Fruit fly (Drosophila melanogaster) whole organism, embryonic: ENCODE data around the gene GstO2.

ENCODE experiments used
- Asciz ChIP-seq: fragments of 200-800 bp; sonication (Bioruptor generic); optimal IDR thresholded peaks from 2 replicates; lab custom pipeline; 2017; ENCODE audit warnings: missing biosample characterization, mild to moderate bottlenecking, missing genetic modification characterization, missing genetic modification reagents
- Atf3 ChIP-seq: fragments of 200-800 bp; sonication (Bioruptor generic); optimal IDR thresholded peaks from 3 replicates; lab custom pipeline; 2016; ENCODE audit warnings: missing biosample characterization, missing genetic modification characterization
- Awh ChIP-seq: fragments of 200-800 bp; sonication (Bioruptor generic); IDR thresholded peaks from 2 replicates; pipeline ENCODE4, ENCODE4 v1.3.6; 2022; ENCODE audit warnings: missing biosample characterization, missing genetic modification characterization
- CG11696 ChIP-seq: fragments of 200-800 bp; sonication (Bioruptor generic); IDR thresholded peaks from 2 replicates; pipeline ENCODE4 v1.3.6; 2022; ENCODE audit warnings: missing biosample characterization, missing genetic modification characterization
- CG17186 ChIP-seq: fragments of 200-800 bp; sonication (Bioruptor generic); optimal IDR thresholded peaks from 3 replicates; lab custom pipeline; 2017; ENCODE audit warnings: missing biosample characterization, missing genetic modification reagents, missing genetic modification characterization
- CG17568 ChIP-seq: fragments of 200-800 bp; sonication (Bioruptor generic); optimal IDR thresholded peaks from 2 replicates; lab custom pipeline; 2018; ENCODE audit warnings: missing biosample characterization, mild to moderate bottlenecking, missing genetic modification characterization, moderate library complexity
- CG17802 ChIP-seq: fragments of 200-800 bp; sonication (Bioruptor generic); optimal IDR thresholded peaks from 2 replicates; lab custom pipeline; 2018; ENCODE audit warnings: missing biosample characterization, mild to moderate bottlenecking, missing genetic modification characterization, moderate library complexity
- CG1792 ChIP-seq: fragments of 200-800 bp; sonication (Bioruptor generic); optimal IDR thresholded peaks from 2 replicates; lab custom pipeline; 2016; ENCODE audit warnings: missing biosample characterization, missing genetic modification characterization
- CG18476 ChIP-seq: fragments of 200-800 bp; sonication (Bioruptor generic); optimal IDR thresholded peaks from 2 replicates; lab custom pipeline; 2016; ENCODE audit warnings: missing biosample characterization, mild to moderate bottlenecking, missing genetic modification characterization
- CG2678 ChIP-seq: fragments of 200-800 bp; sonication (Bioruptor generic); optimal IDR thresholded peaks from 3 replicates; lab custom pipeline; 2019; ENCODE audit warnings: missing biosample characterization, mild to moderate bottlenecking, missing genetic modification characterization, moderate library complexity
- CG2712 ChIP-seq: fragments of 200-800 bp; optimal IDR thresholded peaks from 3 replicates; lab custom pipeline; 2019; ENCODE audit warnings: missing biosample characterization, mild to moderate bottlenecking, missing genetic modification characterization, moderate library complexity
- CG3065 ChIP-seq: fragments of 200-800 bp; sonication (Bioruptor generic); optimal IDR thresholded peaks from 2 replicates; lab custom pipeline; 2016; ENCODE audit warnings: missing biosample characterization, missing genetic modification characterization
- CG3407 ChIP-seq: fragments of 200-800 bp; sonication (Bioruptor generic); optimal IDR thresholded peaks from 2 replicates; lab custom pipeline; 2018; ENCODE audit warnings: missing biosample characterization, mild to moderate bottlenecking, missing genetic modification characterization
- CG34422 ChIP-seq: fragments of 200-800 bp; sonication (Bioruptor generic); IDR thresholded peaks from 3 replicates; pipeline ENCODE4 v1.3.6; 2022; ENCODE audit warnings: missing biosample characterization, missing genetic modification characterization
- CG4328 ChIP-seq: fragments of 200-800 bp; sonication (Bioruptor generic); optimal IDR thresholded peaks from 3 replicates; lab custom pipeline; 2017; ENCODE audit warnings: missing biosample characterization, missing genetic modification reagents, missing genetic modification characterization
- CG4617 ChIP-seq: fragments of 200-800 bp; sonication (Bioruptor generic); optimal IDR thresholded peaks from 3 replicates; lab custom pipeline; 2016; ENCODE audit warnings: missing biosample characterization, missing genetic modification characterization, borderline replicate concordance
- CG4730 ChIP-seq: fragments of 200-800 bp; sonication (Bioruptor generic); IDR thresholded peaks from 2 replicates; pipeline ENCODE4 v1.3.6; 2022; ENCODE audit warnings: missing biosample characterization, missing genetic modification characterization
- CG6813 ChIP-seq: fragments of 200-800 bp; sonication (Bioruptor generic); optimal IDR thresholded peaks from 2 replicates; lab custom pipeline; 2017; ENCODE audit warnings: missing biosample characterization, missing genetic modification characterization, mild to moderate bottlenecking, moderate library complexity, missing genetic modification reagents
- CG7786 ChIP-seq: fragments of 200-800 bp; sonication (Bioruptor generic); optimal IDR thresholded peaks from 2 replicates; lab custom pipeline; 2016; ENCODE audit warnings: missing biosample characterization, missing genetic modification characterization
- CG8281 ChIP-seq: fragments of 200-800 bp; sonication (Bioruptor generic); optimal IDR thresholded peaks from 2 replicates; lab custom pipeline; 2018; ENCODE audit warnings: missing biosample characterization, mild to moderate bottlenecking, missing genetic modification characterization, moderate library complexity
- CoRest ChIP-seq: fragments of 200-800 bp; sonication (Bioruptor generic); optimal IDR thresholded peaks from 3 replicates; lab custom pipeline; 2018; ENCODE audit warnings: missing biosample characterization, mild to moderate bottlenecking, missing genetic modification characterization, moderate library complexity
- Dref ChIP-seq: fragments of 200-800 bp; sonication (Bioruptor generic); IDR thresholded peaks from 2 replicates; pipeline ENCODE4 v1.3.6; 2022; ENCODE audit warnings: missing biosample characterization, missing genetic modification characterization
- E2f1 ChIP-seq: fragments of 200-800 bp; sonication (Bioruptor generic); IDR thresholded peaks from 2 replicates; pipeline ENCODE4 v1.3.6; 2022; ENCODE audit warnings: missing biosample characterization, missing genetic modification characterization
- H2.0 ChIP-seq: fragments of 200-800 bp; sonication (Bioruptor generic); IDR thresholded peaks from 2 replicates; pipeline ENCODE4 v1.3.6; 2022; ENCODE audit warnings: missing biosample characterization, missing genetic modification characterization
- HLH54F ChIP-seq: fragments of 200-800 bp; sonication (Bioruptor generic); optimal IDR thresholded peaks from 3 replicates; lab custom pipeline; 2016; ENCODE audit warnings: missing biosample characterization, missing genetic modification characterization
- MTF-1 ChIP-seq: fragments of 200-800 bp; sonication (Bioruptor generic); optimal IDR thresholded peaks from 2 replicates; lab custom pipeline; 2018; ENCODE audit warnings: missing biosample characterization, mild to moderate bottlenecking, missing genetic modification characterization, borderline replicate concordance
- Nf-YB ChIP-seq: fragments of 200-800 bp; sonication (Bioruptor generic); optimal IDR thresholded peaks from 3 replicates; lab custom pipeline; 2019; ENCODE audit warnings: missing biosample characterization, mild to moderate bottlenecking, missing genetic modification characterization, moderate library complexity
- Oaz ChIP-seq: fragments of 200-800 bp; sonication (Bioruptor generic); IDR thresholded peaks from 2 replicates; pipeline ENCODE4 v1.3.6; 2022; ENCODE audit warnings: missing biosample characterization, missing genetic modification characterization
- Optix ChIP-seq: fragments of 200-800 bp; sonication (Bioruptor generic); IDR thresholded peaks from 3 replicates; pipeline ENCODE4 v1.3.6; 2022; ENCODE audit warnings: missing biosample characterization, missing genetic modification characterization
- PHDP ChIP-seq: fragments of 200-800 bp; sonication (Bioruptor generic); optimal IDR thresholded peaks from 3 replicates; lab custom pipeline; 2018; ENCODE audit warnings: missing biosample characterization, mild to moderate bottlenecking, missing genetic modification characterization, moderate library complexity
- Rfx ChIP-seq: fragments of 200-800 bp; sonication (Bioruptor generic); IDR thresholded peaks from 2 replicates; pipeline ENCODE4 v1.3.6; 2022; ENCODE audit warnings: missing biosample characterization, missing genetic modification characterization
- Rx ChIP-seq: fragments of 200-800 bp; sonication (Bioruptor generic); IDR thresholded peaks from 2 replicates; pipeline ENCODE4 v1.3.6; 2022; ENCODE audit warnings: missing biosample characterization, missing genetic modification characterization
- Six4 ChIP-seq: fragments of 200-800 bp; sonication (Bioruptor generic); optimal IDR thresholded peaks from 2 replicates; lab custom pipeline; 2016; ENCODE audit warnings: missing biosample characterization, missing genetic modification characterization
- Sry-β ChIP-seq: fragments of 200-800 bp; sonication (Bioruptor generic); optimal IDR thresholded peaks from 2 replicates; lab custom pipeline; 2018; ENCODE audit warnings: missing biosample characterization, mild to moderate bottlenecking, missing genetic modification characterization, moderate library complexity
- Taf1 ChIP-seq: fragments of 200-800 bp; sonication (Bioruptor generic); IDR thresholded peaks from 2 replicates; pipeline ENCODE4 v1.3.6; 2022; ENCODE audit warnings: missing biosample characterization, missing genetic modification characterization
- Tbp ChIP-seq: fragments of >200 bp; optimal IDR thresholded peaks from 2 replicates; lab custom pipeline; 2018; ENCODE audit warnings: missing biosample characterization, missing genetic modification characterization
- Xbp1 ChIP-seq: fragments of 200-800 bp; sonication (Bioruptor generic); optimal IDR thresholded peaks from 3 replicates; lab custom pipeline; 2016; ENCODE audit warnings: missing biosample characterization, mild to moderate bottlenecking, missing genetic modification characterization
- ab ChIP-seq: fragments of 200-800 bp; sonication (Bioruptor generic); optimal IDR thresholded peaks from 2 replicates; lab custom pipeline; 2016; ENCODE audit warnings: missing biosample characterization, missing genetic modification characterization
- bab2 ChIP-seq: fragments of 200-800 bp; sonication (Bioruptor generic); optimal IDR thresholded peaks from 2 replicates; lab custom pipeline; 2016; ENCODE audit warnings: missing biosample characterization, missing genetic modification characterization
- bcd ChIP-seq: fragments of 200-800 bp; sonication (Bioruptor generic); optimal IDR thresholded peaks from 2 replicates; lab custom pipeline; 2017; ENCODE audit warnings: missing biosample characterization, mild to moderate bottlenecking, missing genetic modification characterization
- dysf ChIP-seq: fragments of 200-800 bp; sonication (Bioruptor generic); IDR thresholded peaks from 3 replicates; pipeline ENCODE4 v1.3.6; 2022; ENCODE audit warnings: missing biosample characterization, missing genetic modification characterization
- emc ChIP-seq: fragments of 200-800 bp; sonication (Bioruptor generic); optimal IDR thresholded peaks from 2 replicates; lab custom pipeline; 2016; ENCODE audit warnings: missing biosample characterization, missing genetic modification characterization
- eve ChIP-seq, 2 experiments: fragments of >200 bp; optimal IDR thresholded peaks; 2 replicates each; lab custom pipeline; 2017; ENCODE audit warnings: missing biosample characterization in 2 of 2, missing genetic modification characterization in 2 of 2
- fd64A ChIP-seq: fragments of 200-800 bp; sonication (Bioruptor generic); optimal IDR thresholded peaks from 3 replicates; lab custom pipeline; 2018; ENCODE audit warnings: missing biosample characterization, mild to moderate bottlenecking, missing genetic modification characterization
- ftz-f1 ChIP-seq: fragments of 200-800 bp; sonication (Bioruptor generic); optimal IDR thresholded peaks from 2 replicates; lab custom pipeline; 2016; ENCODE audit warnings: missing biosample characterization, missing genetic modification characterization
- h ChIP-seq: fragments of >200 bp; optimal IDR thresholded peaks from 2 replicates; lab custom pipeline; 2017
- ham ChIP-seq: fragments of 200-800 bp; sonication (Bioruptor generic); IDR thresholded peaks from 2 replicates; pipeline ENCODE4 v1.3.6; 2022; ENCODE audit warnings: missing biosample characterization, missing genetic modification characterization
- ken ChIP-seq: fragments of 200-800 bp; sonication (Bioruptor generic); IDR thresholded peaks from 3 replicates; pipeline ENCODE4 v1.3.6; 2022; ENCODE audit warnings: missing biosample characterization, missing genetic modification characterization
- lab ChIP-seq: fragments of 200-800 bp; sonication (Bioruptor generic); optimal IDR thresholded peaks from 3 replicates; lab custom pipeline; 2017; ENCODE audit warnings: missing biosample characterization, missing genetic modification characterization, mild to moderate bottlenecking, moderate library complexity, missing genetic modification reagents
- lov ChIP-seq, 2 experiments: fragments of 200-800 bp in 1 of 2; fragments of >200 bp in 1 of 2; sonication (Bioruptor generic) in 1 of 2; IDR thresholded peaks in 1 of 2; optimal IDR thresholded peaks in 1 of 2; 2 replicates in 1 of 2; 3 replicates in 1 of 2; pipeline versions ENCODE4 v1.3.6 to Lab custom; 2017 to 2022; ENCODE audit warnings: missing biosample characterization in 1 of 2, missing genetic modification characterization in 1 of 2
- onecut ChIP-seq: fragments of 200-800 bp; sonication (Bioruptor generic); IDR thresholded peaks from 2 replicates; pipeline ENCODE4 v1.3.6; 2022; ENCODE audit warnings: missing biosample characterization, missing genetic modification characterization
- pan ChIP-seq, 4 experiments: fragments of >200 bp in 3 of 4; fragments of 200-800 bp in 1 of 4; sonication (Bioruptor generic) in 1 of 4; optimal IDR thresholded peaks in 3 of 4; IDR thresholded peaks in 1 of 4; 2 replicates each; pipeline versions ENCODE4 v1.3.6 to Lab custom; 2017 to 2022; ENCODE audit warnings: missing biosample characterization in 2 of 4, missing genetic modification characterization in 2 of 4, mixed read lengths in 1 of 4

The GstO2 gene

DNA sequence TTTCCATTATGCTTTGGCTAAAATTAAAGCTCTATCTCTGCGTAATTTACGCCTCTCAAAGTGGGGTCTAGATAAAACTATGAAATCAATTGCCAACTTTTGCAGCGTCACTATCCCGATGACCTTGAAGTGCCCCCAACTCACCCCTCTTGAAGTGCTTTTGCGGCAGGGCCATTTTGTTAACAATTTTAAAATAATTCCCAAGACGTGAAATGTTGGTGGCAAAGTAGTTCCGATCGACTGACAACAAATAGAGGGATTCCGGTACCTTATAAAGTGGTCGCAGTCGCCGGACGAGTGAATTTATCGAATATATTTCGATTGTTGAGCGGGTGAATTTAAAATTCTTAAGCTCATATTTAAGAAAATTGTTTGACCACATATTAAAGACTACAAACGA, at the start of gene GstO2 (continued):
- TF ChIP-seq Oaz (GFP tag; lab: Robert Waterston, UW), result no peak
- no peak for TF ChIP-seq CG7786 (GFP tag; lab: Kevin White, UChicago)
- TF ChIP-seq lab (GFP tag; lab: Kevin White, UChicago), result no peak
- TF ChIP-seq fd64A (GFP tag; lab: Kevin White, UChicago), result no peak
- TF ChIP-seq ab (GFP tag; lab: Kevin White, UChicago), result no peak
- no peak for TF ChIP-seq Rx (GFP tag; lab: Robert Waterston, UW)
- no peak for TF ChIP-seq bcd
- TF ChIP-seq CG3407 (GFP tag; lab: Kevin White, UChicago), result no peak
- no peak for TF ChIP-seq CG2678 (tag; lab: Kevin White, UChicago)
- TF ChIP-seq Sry-β (GFP tag; lab: Kevin White, UChicago), result no peak
- no peak for TF ChIP-seq Atf3
- TF ChIP-seq CoRest (tag; lab: Kevin White, UChicago), result no peak
- TF ChIP-seq MTF-1 (GFP tag; lab: Kevin White, UChicago), result no peak
- peak; percentile 13 for TF ChIP-seq CG4617 (GFP tag; lab: Kevin White, UChicago)
- TF ChIP-seq CG6813 (GFP tag; lab: Kevin White, UChicago), result no peak
- no peak for TF ChIP-seq emc (GFP tag; lab: Kevin White, UChicago)
- TF ChIP-seq Nf-YB (GFP tag; lab: Kevin White, UChicago), result no peak
- TF ChIP-seq CG4730 (GFP tag; lab: Robert Waterston, UW), result no peak
- no peak for TF ChIP-seq Taf1 (GFP tag; lab: Robert Waterston, UW)
- no peak for TF ChIP-seq CG2712 (tag; lab: Kevin White, UChicago)
- TF ChIP-seq Dref (GFP tag; lab: Robert Waterston, UW), result peak; percentile 70
- no peak for TF ChIP-seq pan (optimal IDR thresholded peaks at IDR 0.05; lab: Kevin White, UChicago)
- no peak for TF ChIP-seq pan (GFP tag; optimal IDR thresholded peaks at IDR 0.05 in 1 of 2, IDR thresholded peaks at IDR 0.05 in 1 of 2)
- TF ChIP-seq CG18476 (GFP tag; lab: Kevin White, UChicago), result no peak
- no peak for TF ChIP-seq Awh (GFP tag; lab: Robert Waterston, UW)
- no peak for TF ChIP-seq H2.0 (GFP tag; lab: Robert Waterston, UW)
- no peak for TF ChIP-seq CG11696 (GFP tag; lab: Robert Waterston, UW)
- TF ChIP-seq PHDP (tag; lab: Kevin White, UChicago), result no peak
- no peak for TF ChIP-seq CG17186 (GFP tag; lab: Kevin White, UChicago)
- TF ChIP-seq CG34422 (GFP tag; lab: Robert Waterston, UW), result peak; percentile 1; the same call in 1 of the 3 replicates
- no peak for TF ChIP-seq onecut (GFP tag; lab: Robert Waterston, UW)
- TF ChIP-seq CG4328, result no peak
- TF ChIP-seq Six4 (GFP tag; lab: Kevin White, UChicago), result no peak
- peak; percentile 51 for TF ChIP-seq ftz-f1 (GFP tag; lab: Kevin White, UChicago)
- TF ChIP-seq CG17802 (tag; lab: Kevin White, UChicago), result no peak
- no peak for TF ChIP-seq dysf
- TF ChIP-seq eve (GFP tag; optimal IDR thresholded peaks at IDR 0.05; lab: Kevin White, UChicago), result no peak
- no peak for TF ChIP-seq h
- TF ChIP-seq Rfx, result no peak
- no peak for TF ChIP-seq ken (GFP tag; lab: Robert Waterston, UW)
- TF ChIP-seq ham (GFP tag; lab: Robert Waterston, UW), result no peak
- TF ChIP-seq Asciz (GFP tag; lab: Kevin White, UChicago), result no peak
- TF ChIP-seq Tbp (GFP tag; lab: Kevin White, UChicago), result no peak
- no peak for TF ChIP-seq Xbp1 (GFP tag; lab: Kevin White, UChicago)
- no peak for TF ChIP-seq lov (optimal IDR thresholded peaks at IDR 0.05; lab: Kevin White, UChicago)
- TF ChIP-seq lov (GFP tag; IDR thresholded peaks at IDR 0.05; lab: Robert Waterston, UW), result no peak
- TF ChIP-seq CG8281 (tag; lab: Kevin White, UChicago), result no peak
- no peak for TF ChIP-seq Optix
- TF ChIP-seq bab2 (GFP tag; lab: Kevin White, UChicago), result no peak
- no peak for TF ChIP-seq CG17568
- TF ChIP-seq CG3065 (GFP tag; lab: Kevin White, UChicago), result no peak
- no peak for TF ChIP-seq HLH54F (GFP tag; lab: Kevin White, UChicago)
- no peak for TF ChIP-seq CG1792
- TF ChIP-seq E2f1 (GFP tag; lab: Robert Waterston, UW), result no peak
